Worm (Caenorhabditis elegans): ENCODE data around the gene art-1.

ce11 chrII:6928416-6928815 lies 43.6 kb downstream of the art-1 start, which contains the start of gene flcn-1:
- no peak for TF ChIP-seq unc-130 (GFP tag; optimal IDR thresholded peaks at IDR 0.05)
- TF ChIP-seq nhr-80 (tag; optimal IDR thresholded peaks at IDR 0.05): peak; percentile 2
- no peak for TF ChIP-seq die-1 (tag; optimal IDR thresholded peaks at IDR 0.05)
- TF ChIP-seq F23B12.7 (tag; optimal IDR thresholded peaks at IDR 0.05; ENCODE audit: insufficient read depth): no peak
- no peak for TF ChIP-seq rec-8 (tag; optimal IDR thresholded peaks at IDR 0.05)
- no peak for TF ChIP-seq madf-6 (GFP tag; IDR thresholded peaks at IDR 0.05)

All from whole organism, young adult.